Worm (Caenorhabditis elegans): ENCODE results near the gene Y48E1C.2.

The Y48E1C.2 gene

ce11 chrII:13417452-13418031 is 6.8 kb upstream of the Y48E1C.2 start:
- TF ChIP-seq rnt-1 (tag; optimal IDR thresholded peaks at IDR 0.05) (no peak), ceh-48 (tag; optimal IDR thresholded peaks at IDR 0.05) (peak; percentile 90)

ce11 chrII:13436725-13437124 is 12.4 kb downstream of the Y48E1C.2 start, which contains the start of gene Y48E1C.4:
Gene Y48E1C.4, minus strand, starts transcription at chrII:13436825.
- TF ChIP-seq syd-9 (tag; optimal IDR thresholded peaks at IDR 0.05) (no peak), ceh-24 (tag; optimal IDR thresholded peaks at IDR 0.05) (no peak), pha-4 (tag; optimal IDR thresholded peaks at IDR 0.05) (no peak), sox-2 (GFP tag; IDR thresholded peaks at IDR 0.05) (no peak), hlh-15 (tag; optimal IDR thresholded peaks at IDR 0.05) (no peak), pat-9 (tag; optimal IDR thresholded peaks at IDR 0.05) (no peak), pha-2 (tag; optimal IDR thresholded peaks at IDR 0.05) (no peak), elt-4 (tag; optimal IDR thresholded peaks at IDR 0.05) (no peak), unc-3 (GFP tag; conservative IDR thresholded peaks at IDR 0.05) (no peak), unc-3 (tag; optimal IDR thresholded peaks at IDR 0.05) (no peak), pqm-1 (tag; optimal IDR thresholded peaks at IDR 0.05) (no peak), nfya-1 (tag; optimal IDR thresholded peaks at IDR 0.05) (no peak), ttx-3 (tag; optimal IDR thresholded peaks at IDR 0.05) (no peak), ceh-48 (tag; optimal IDR thresholded peaks at IDR 0.05) (no peak), ceh-9 (tag; optimal IDR thresholded peaks at IDR 0.05) (no peak), unc-55 (GFP tag; optimal IDR thresholded peaks at IDR 0.05) (no peak), unc-86 (tag; optimal IDR thresholded peaks at IDR 0.05) (no peak), K02D7.2 (tag; optimal IDR thresholded peaks at IDR 0.05) (no peak)

- TF ChIP-seq ama-1 (optimal IDR thresholded peaks at IDR 0.05) (no peak), pat-9 (tag; optimal IDR thresholded peaks at IDR 0.05) (no peak), ceh-14 (tag; optimal IDR thresholded peaks at IDR 0.05) (no peak), mec-3 (tag; optimal IDR thresholded peaks at IDR 0.05; ENCODE audit: borderline replicate concordance) (no peak), F13H6.1 (tag; optimal IDR thresholded peaks at IDR 0.05) (no peak), C08G9.2 (tag; optimal IDR thresholded peaks at IDR 0.05) (no peak), hlh-13 (GFP tag; optimal IDR thresholded peaks at IDR 0.05) (no peak), pqm-1 (tag; optimal IDR thresholded peaks at IDR 0.05) (no peak), ets-4 (tag; optimal IDR thresholded peaks at IDR 0.05) (no peak), lin-11 (tag; optimal IDR thresholded peaks at IDR 0.05) (no peak), unc-86 (tag; optimal IDR thresholded peaks at IDR 0.05) (no peak), unc-55 (GFP tag; optimal IDR thresholded peaks at IDR 0.05) (no peak), syd-9 (tag; optimal IDR thresholded peaks at IDR 0.05) (no peak), eyg-1 (tag; optimal IDR thresholded peaks at IDR 0.05) (no peak), npax-4 (tag; optimal IDR thresholded peaks at IDR 0.05) (no peak)
These were observed 20.0 kb downstream of the Y48E1C.2 start for ce11 chrII:13444307-13444706.

ce11 chrII:13446597-13446996 is 22.3 kb downstream of the Y48E1C.2 start:
- TF ChIP-seq ceh-2 (tag; optimal IDR thresholded peaks at IDR 0.05) = no peak
- peak; percentile 99 for TF ChIP-seq nfya-1 (tag; optimal IDR thresholded peaks at IDR 0.05)

ce11 chrII:13447166-13447643 is 22.9 kb downstream of the Y48E1C.2 start, which contains the start of gene tbc-14:
Gene tbc-14, minus strand, starts transcription at chrII:13447593.
- no peak for TF ChIP-seq F13H6.1 (tag; optimal IDR thresholded peaks at IDR 0.05)
- TF ChIP-seq Y22D7AL.16 (tag; optimal IDR thresholded peaks at IDR 0.05) = no peak
- no peak for TF ChIP-seq pros-1 (tag; optimal IDR thresholded peaks at IDR 0.05)
- no peak for TF ChIP-seq odd-2 (tag; optimal IDR thresholded peaks at IDR 0.05)
- TF ChIP-seq ceh-14 (tag; optimal IDR thresholded peaks at IDR 0.05) = no peak
- TF ChIP-seq ref-2 (tag; optimal IDR thresholded peaks at IDR 0.05) = no peak
- no peak for TF ChIP-seq ceh-31 (tag; optimal IDR thresholded peaks at IDR 0.05)
- TF ChIP-seq elt-2 (tag; optimal IDR thresholded peaks at IDR 0.05) = no peak
- TF ChIP-seq ets-4 (tag; optimal IDR thresholded peaks at IDR 0.05) = no peak
- TF ChIP-seq nhr-11 (tag; optimal IDR thresholded peaks at IDR 0.05) = no peak
- no peak for TF ChIP-seq K09A11.1 (tag; optimal IDR thresholded peaks at IDR 0.05; ENCODE audit: insufficient read depth)
- no peak for TF ChIP-seq fax-1 (tag; optimal IDR thresholded peaks at IDR 0.05)
